Worm (Caenorhabditis elegans) whole organism, young adult: ENCODE results near the gene aly-2.
A peak's percentile ranks its signal among the peaks of the same experiment; 100 is the strongest.

ENCODE experiments used
- B0019.2 ChIP-seq: fragments of 200-800 bp; sonication (Bioruptor generic); conservative IDR thresholded peaks from 2 replicates; pipeline ENCODE4 v1.3.6; 2022; ENCODE audit warnings: missing genetic modification reagents, missing genetic modification characterization, missing compliant biosample characterization
- B0336.3 ChIP-seq: fragments of 200-800 bp; sonication (Bioruptor generic); IDR thresholded peaks from 2 replicates; pipeline ENCODE4 v1.3.6; 2022; ENCODE audit warnings: missing genetic modification characterization, missing compliant biosample characterization
- F10E7.11 ChIP-seq: sonication (generic microtip); optimal IDR thresholded peaks from 2 replicates; lab custom pipeline; 2017; ENCODE audit warnings: mild to moderate bottlenecking, missing genetic modification characterization, moderate library complexity, missing compliant biosample characterization
- F49E8.2 ChIP-seq: sonication (generic microtip); optimal IDR thresholded peaks from 3 replicates; lab custom pipeline; 2017; ENCODE audit warnings: missing genetic modification characterization, mild to moderate bottlenecking, missing compliant biosample characterization, antibody characterized with exemption, moderate library complexity; ENCODE audit not compliant: insufficient read depth
- T26A5.8 ChIP-seq: sonication (generic microtip); optimal IDR thresholded peaks from 2 replicates; lab custom pipeline; 2016; ENCODE audit warnings: missing genetic modification characterization, missing compliant biosample characterization
- Y53F4B.3 ChIP-seq: fragments of 200-800 bp; sonication (Bioruptor generic); IDR thresholded peaks from 2 replicates; pipeline ENCODE4 v1.3.6; 2022; ENCODE audit warnings: missing genetic modification reagents, missing genetic modification characterization, missing compliant biosample characterization
- ama-1 ChIP-seq, 3 experiments: fragments of 150-350 bp in 1 of 3; sonication (generic microtip) in 2 of 3; optimal IDR thresholded peaks; 2 replicates each; lab custom pipeline; 2014 to 2018; ENCODE audit warnings: missing biosample characterization in 2 of 3, missing genetic modification characterization in 2 of 3, missing genetic modification reagents in 2 of 3
- bed-1 ChIP-seq: fragments of 200-800 bp; sonication (Bioruptor generic); IDR thresholded peaks from 2 replicates; pipeline ENCODE4 v1.3.6; 2022; ENCODE audit warnings: missing genetic modification reagents, missing genetic modification characterization, missing compliant biosample characterization
- ceh-91 ChIP-seq: fragments of 200-800 bp; sonication (Bioruptor generic); IDR thresholded peaks from 2 replicates; pipeline ENCODE4 v1.3.6; 2022; ENCODE audit warnings: missing genetic modification reagents, missing genetic modification characterization, missing compliant biosample characterization
- chd-7 ChIP-seq: sonication (generic microtip); optimal IDR thresholded peaks from 2 replicates; lab custom pipeline; 2016; ENCODE audit warnings: mild to moderate bottlenecking, missing genetic modification characterization, moderate library complexity, missing compliant biosample characterization
- die-1 ChIP-seq: sonication (generic microtip); optimal IDR thresholded peaks from 2 replicates; lab custom pipeline; 2016; ENCODE audit warnings: missing genotype, mild to moderate bottlenecking, missing genetic modification characterization, missing compliant biosample characterization
- dpff-1 ChIP-seq: sonication (generic microtip); optimal IDR thresholded peaks from 2 replicates; lab custom pipeline; 2017; ENCODE audit warnings: mild to moderate bottlenecking, missing genetic modification characterization, missing compliant biosample characterization
- efl-1 ChIP-seq: fragments of 150-350 bp; optimal IDR thresholded peaks from 2 replicates; lab custom pipeline; 2014; ENCODE audit warnings: missing biosample characterization, missing genetic modification reagents, missing genetic modification characterization
- egl-18 ChIP-seq: fragments of 200-800 bp; sonication (Bioruptor generic); IDR thresholded peaks from 2 replicates; pipeline ENCODE4 v1.3.6; 2022; ENCODE audit warnings: missing genetic modification reagents, missing genetic modification characterization, missing compliant biosample characterization
- egrh-3 ChIP-seq: fragments of 200-800 bp; sonication (Bioruptor generic); IDR thresholded peaks from 2 replicates; pipeline ENCODE4 v1.3.6; 2022; ENCODE audit warnings: missing genetic modification reagents, missing genetic modification characterization, missing compliant biosample characterization
- ets-4 ChIP-seq: fragments of 200-800 bp; sonication (Bioruptor generic); optimal IDR thresholded peaks from 2 replicates; lab custom pipeline; 2018; ENCODE audit warnings: mild to moderate bottlenecking, missing genetic modification characterization, missing compliant biosample characterization
- lin-40 ChIP-seq: sonication (generic microtip); optimal IDR thresholded peaks from 2 replicates; lab custom pipeline; 2016; ENCODE audit warnings: missing genetic modification characterization, mild to moderate bottlenecking, missing compliant biosample characterization, missing genotype, missing genetic modification reagents
- lsl-1 ChIP-seq: fragments of 200-800 bp; sonication (Bioruptor generic); optimal IDR thresholded peaks from 2 replicates; lab custom pipeline; 2018; ENCODE audit warnings: mild to moderate bottlenecking, missing genetic modification characterization, moderate library complexity, missing compliant biosample characterization
- madf-10 ChIP-seq: sonication (generic microtip); optimal IDR thresholded peaks from 2 replicates; lab custom pipeline; 2016; ENCODE audit warnings: mild to moderate bottlenecking, missing genetic modification characterization, missing compliant biosample characterization
- madf-6 ChIP-seq: fragments of 200-800 bp; sonication (Bioruptor generic); IDR thresholded peaks from 2 replicates; pipeline ENCODE4 v1.3.6; 2022; ENCODE audit warnings: missing genetic modification reagents, missing genetic modification characterization, missing compliant biosample characterization
- madf-8 ChIP-seq: fragments of 200-800 bp; sonication (Bioruptor generic); conservative IDR thresholded peaks from 2 replicates; pipeline ENCODE4 v1.3.6; 2022; ENCODE audit warnings: missing genetic modification reagents, missing genetic modification characterization, missing compliant biosample characterization
- mes-4 ChIP-seq: sonication (generic microtip); optimal IDR thresholded peaks from 2 replicates; lab custom pipeline; 2016; ENCODE audit warnings: missing genotype, missing genetic modification characterization, missing compliant biosample characterization
- nfya-1 ChIP-seq: sonication (generic microtip); optimal IDR thresholded peaks from 2 replicates; lab custom pipeline; 2017; ENCODE audit warnings: antibody characterized with exemption, missing compliant biosample characterization, missing genetic modification characterization, borderline replicate concordance; ENCODE audit not compliant: insufficient read depth
- nfya-2 ChIP-seq: fragments of 200-800 bp; sonication (Bioruptor generic); IDR thresholded peaks from 2 replicates; pipeline ENCODE4 v1.3.6; 2022; ENCODE audit warnings: missing genetic modification reagents, missing genetic modification characterization, missing compliant biosample characterization
- nfyb-1 ChIP-seq: fragments of 200-800 bp; sonication (Bioruptor generic); IDR thresholded peaks from 2 replicates; pipeline ENCODE4 v1.3.6; 2022; ENCODE audit warnings: missing genetic modification reagents, missing genetic modification characterization, missing compliant biosample characterization
- nhr-27 ChIP-seq: fragments of 200-800 bp; sonication (Bioruptor generic); optimal IDR thresholded peaks from 2 replicates; lab custom pipeline; 2018; ENCODE audit warnings: mild to moderate bottlenecking, missing genetic modification characterization, moderate library complexity, missing compliant biosample characterization
- nhr-80 ChIP-seq: sonication (generic microtip); optimal IDR thresholded peaks from 2 replicates; lab custom pipeline; 2016; ENCODE audit warnings: missing genetic modification characterization, missing compliant biosample characterization
- rcor-1 ChIP-seq: fragments of 200-800 bp; sonication (Bioruptor generic); IDR thresholded peaks from 2 replicates; pipeline ENCODE4 v1.3.6; 2022; ENCODE audit warnings: missing genetic modification reagents, missing genetic modification characterization, missing compliant biosample characterization
- snpc-4 ChIP-seq, 5 experiments: fragments of 150-350 bp in 1 of 5; sonication (generic microtip) in 4 of 5; optimal IDR thresholded peaks; 2 replicates each; lab custom pipeline; 2014 to 2018; ENCODE audit warnings: missing genetic modification characterization in 5 of 5, missing biosample characterization in 3 of 5, antibody characterized with exemption in 2 of 5, mild to moderate bottlenecking in 2 of 5, missing compliant biosample characterization in 2 of 5, missing genotype in 2 of 5, moderate library complexity in 2 of 5, missing genetic modification reagents in 1 of 5
- unc-130 ChIP-seq: sonication (generic microtip); optimal IDR thresholded peaks from 2 replicates; lab custom pipeline; 2016; ENCODE audit warnings: missing genetic modification reagents, missing genetic modification characterization, missing compliant biosample characterization
- zim-3 ChIP-seq: sonication (generic microtip); optimal IDR thresholded peaks from 2 replicates; lab custom pipeline; 2017; ENCODE audit warnings: mild to moderate bottlenecking, missing genetic modification characterization, moderate library complexity, missing compliant biosample characterization
- ztf-25 ChIP-seq: fragments of 200-800 bp; sonication (Bioruptor generic); IDR thresholded peaks from 2 replicates; pipeline ENCODE4 v1.3.6; 2022; ENCODE audit warnings: missing genetic modification reagents, missing genetic modification characterization, missing compliant biosample characterization
- ztf-26 ChIP-seq: sonication (generic microtip); optimal IDR thresholded peaks from 2 replicates; lab custom pipeline; 2017; ENCODE audit warnings: missing genetic modification characterization, missing compliant biosample characterization

aly-2 gene

DNA sequence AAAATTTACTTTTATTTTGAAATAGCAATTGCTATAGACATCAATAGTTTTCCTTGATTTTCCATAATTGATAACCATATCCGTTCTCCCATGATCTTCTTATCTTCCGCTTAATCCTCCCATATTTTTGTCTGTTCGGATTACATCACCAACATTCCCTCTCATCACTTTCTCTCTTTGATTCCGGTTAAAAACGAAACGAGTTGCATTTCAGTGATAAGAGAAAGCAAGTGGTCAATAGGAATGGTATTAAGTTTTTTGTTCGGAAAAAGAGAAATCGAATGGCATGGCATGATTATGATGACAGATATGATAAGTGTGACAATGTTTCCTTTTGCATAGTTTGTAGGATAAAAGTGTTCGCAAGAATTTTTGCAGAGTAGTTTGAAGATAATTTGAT is 35.2 kb upstream of the aly-2 start:
- TF ChIP-seq egl-18 (GFP tag; lab: Robert Waterston, UW), result no peak
- TF ChIP-seq ets-4 (GFP tag; lab: Kevin White, UChicago), result peak; percentile 46
- no peak for TF ChIP-seq T26A5.8 (tag; lab: Kevin White, UChicago)
- no peak for TF ChIP-seq unc-130 (GFP tag; lab: Kevin White, UChicago)
- TF ChIP-seq dpff-1 (tag; lab: Kevin White, UChicago), result no peak
- TF ChIP-seq nhr-80 (tag; lab: Kevin White, UChicago), result peak; percentile 85
- no peak for TF ChIP-seq nfya-2 (GFP tag; lab: Robert Waterston, UW)
- no peak for TF ChIP-seq madf-10
- no peak for TF ChIP-seq mes-4 (tag; lab: Kevin White, UChicago)
- no peak for TF ChIP-seq die-1 (tag; lab: Kevin White, UChicago)
- no peak for TF ChIP-seq ztf-25 (GFP tag; lab: Robert Waterston, UW)
- TF ChIP-seq, all 124 proteins: peak for 2

DNA sequence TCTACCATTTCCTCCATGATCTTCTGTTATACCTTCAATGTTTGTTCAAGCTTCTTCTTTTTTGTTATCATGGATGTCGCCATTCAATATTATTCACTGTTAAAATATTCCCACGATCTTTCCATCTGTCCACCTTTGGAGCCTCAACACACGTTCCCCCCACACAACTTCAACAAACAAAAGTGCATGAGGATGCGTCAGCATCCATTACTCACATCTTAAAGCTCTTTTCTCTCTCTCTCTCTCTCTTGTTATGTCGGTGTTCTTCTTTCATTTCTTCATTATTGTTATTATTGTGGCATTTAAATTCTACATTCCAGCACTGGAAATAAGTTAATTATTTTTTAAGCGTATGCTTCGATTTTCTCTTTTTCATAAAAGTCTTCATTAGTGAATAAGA is 33.2 kb upstream of the aly-2 start:
- TF ChIP-seq Y53F4B.3 (GFP tag; lab: Robert Waterston, UW) (no peak), chd-7 (tag; lab: Kevin White, UChicago) (no peak), die-1 (tag; lab: Kevin White, UChicago) (no peak), zim-3 (tag; lab: Kevin White, UChicago) (no peak), efl-1 (no peak), egrh-3 (no peak), nfya-1 (tag; lab: Kevin White, UChicago) (no peak), F10E7.11 (tag; lab: Kevin White, UChicago) (no peak), snpc-4 (GFP tag; optimal IDR thresholded peaks at IDR 0.05; lab: Kevin White, UChicago) (no peak), snpc-4 (tag; optimal IDR thresholded peaks at IDR 0.05; lab: Kevin White, UChicago) (no peak), B0336.3 (GFP tag; lab: Robert Waterston, UW) (no peak), lin-40 (tag; lab: Kevin White, UChicago) (no peak), lsl-1 (GFP tag; lab: Kevin White, UChicago) (no peak), ztf-25 (GFP tag; lab: Robert Waterston, UW) (no peak), F49E8.2 (tag; lab: Kevin White, UChicago) (no peak), ceh-91 (no peak), B0019.2 (GFP tag; lab: Robert Waterston, UW) (no peak)

DNA sequence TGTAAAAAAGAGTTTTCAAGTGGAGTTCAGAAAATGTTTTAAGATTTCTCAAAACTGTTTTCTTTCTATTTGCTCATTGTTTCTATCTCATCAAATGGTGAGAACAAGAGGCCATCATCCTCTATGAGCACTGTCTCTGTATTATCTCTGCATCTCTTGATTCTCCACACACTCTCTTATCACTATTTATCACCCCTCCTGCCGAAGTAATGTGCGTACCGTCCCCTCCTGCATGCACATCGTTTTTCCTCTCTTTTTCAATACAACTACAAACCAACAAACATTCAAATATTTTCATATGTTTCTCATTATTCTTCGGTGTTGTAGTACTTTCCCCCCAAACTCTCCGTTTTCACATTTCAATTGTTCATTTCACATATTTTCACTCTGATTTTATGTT is 30.8 kb upstream of the aly-2 start:
- TF ChIP-seq ama-1 (optimal IDR thresholded peaks at IDR 0.05; lab: Kevin White, UChicago) (no peak), ama-1 (GFP tag; optimal IDR thresholded peaks at IDR 0.05; lab: Kevin White, UChicago) (no peak), madf-6 (GFP tag; lab: Robert Waterston, UW) (no peak), nhr-80 (tag; lab: Kevin White, UChicago) (peak; percentile 71), egl-18 (GFP tag; lab: Robert Waterston, UW) (no peak), nfya-2 (GFP tag; lab: Robert Waterston, UW) (no peak)

DNA sequence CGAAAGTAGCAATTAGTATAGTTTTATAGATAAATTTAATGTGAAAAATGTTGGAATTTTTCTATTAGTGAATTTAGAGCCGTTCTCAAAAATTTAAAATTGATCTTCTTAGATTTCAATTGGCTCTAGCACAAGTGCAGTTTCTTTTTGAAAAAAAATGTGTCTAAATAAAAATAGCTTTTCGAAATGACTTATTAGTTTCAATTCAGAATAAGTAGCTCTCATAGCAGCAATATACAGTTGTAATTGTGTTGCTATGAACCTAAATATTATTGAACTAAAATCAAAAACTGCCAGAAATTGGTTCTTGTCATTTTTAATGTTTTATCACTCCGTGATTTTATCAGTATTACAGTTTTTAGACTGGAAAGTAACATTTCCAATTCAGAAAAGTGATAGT is 29.6 kb upstream of the aly-2 start:
- TF ChIP-seq rcor-1 (GFP tag; lab: Robert Waterston, UW), result no peak
- TF ChIP-seq madf-8 (GFP tag; lab: Robert Waterston, UW), result no peak
- TF ChIP-seq egrh-3, result no peak
- no peak for TF ChIP-seq nhr-27
- no peak for TF ChIP-seq bed-1 (GFP tag; lab: Robert Waterston, UW)
- no peak for TF ChIP-seq ztf-26 (tag; lab: Kevin White, UChicago)
- no peak for TF ChIP-seq nfyb-1 (GFP tag; lab: Robert Waterston, UW)
- TF ChIP-seq lsl-1 (GFP tag; lab: Kevin White, UChicago), result no peak
